Worm (Caenorhabditis elegans) whole organism, L3 larva: ENCODE results near the gene cpz-2.
A peak's percentile ranks its signal among the peaks of the same experiment; 100 is the strongest.

Experiments
- R02D3.7 ChIP-seq: fragments of 150-350 bp; optimal IDR thresholded peaks from 2 replicates; lab custom pipeline; 2014; ENCODE audit warnings: missing biosample characterization, missing genetic modification characterization
- ceh-16 ChIP-seq: sonication (generic microtip); optimal IDR thresholded peaks from 2 replicates; lab custom pipeline; 2017; ENCODE audit warnings: missing biosample characterization, missing genetic modification characterization
- ceh-28 ChIP-seq: fragments of 150-350 bp; optimal IDR thresholded peaks from 2 replicates; lab custom pipeline; 2014; ENCODE audit warnings: missing biosample characterization, missing genetic modification reagents, missing genetic modification characterization
- ceh-82 ChIP-seq: fragments of 150-350 bp; optimal IDR thresholded peaks from 2 replicates; lab custom pipeline; 2014; ENCODE audit warnings: missing biosample characterization, missing genetic modification characterization
- daf-12 ChIP-seq: fragments of 150-350 bp; optimal IDR thresholded peaks from 2 replicates; lab custom pipeline; 2014; ENCODE audit warnings: missing biosample characterization, missing genetic modification reagents, missing genetic modification characterization
- egl-27 ChIP-seq: sonication (generic microtip); optimal IDR thresholded peaks from 4 replicates; lab custom pipeline; 2017; ENCODE audit warnings: missing biosample characterization, missing genetic modification reagents, missing genetic modification characterization
- egl-5 ChIP-seq: fragments of 150-350 bp; optimal IDR thresholded peaks from 2 replicates; lab custom pipeline; 2017; ENCODE audit warnings: missing biosample characterization, missing genetic modification reagents, missing genetic modification characterization, inconsistent platforms
- elt-1 ChIP-seq: fragments of 150-350 bp; optimal IDR thresholded peaks from 2 replicates; lab custom pipeline; 2014; ENCODE audit warnings: missing biosample characterization, missing genetic modification characterization
- elt-2 ChIP-seq: sonication (generic microtip); optimal IDR thresholded peaks from 2 replicates; lab custom pipeline; 2016; ENCODE audit warnings: missing genetic modification reagents, mild to moderate bottlenecking, missing genetic modification characterization, missing compliant biosample characterization
- elt-3 ChIP-seq, 3 experiments: fragments of 150-350 bp in 1 of 3; sonication (generic microtip) in 2 of 3; optimal IDR thresholded peaks; 2 replicates in 2 of 3; 4 replicates in 1 of 3; lab custom pipeline; 2014 to 2017; ENCODE audit warnings: missing biosample characterization in 3 of 3, missing genetic modification characterization in 3 of 3
- eor-1 ChIP-seq, 2 experiments: fragments of 150-350 bp; optimal IDR thresholded peaks; 2 replicates each; lab custom pipeline; 2014 to 2018; ENCODE audit warnings: missing biosample characterization in 2 of 2, missing genetic modification characterization in 2 of 2
- fkh-10 ChIP-seq: sonication (generic microtip); optimal IDR thresholded peaks from 2 replicates; lab custom pipeline; 2017; ENCODE audit warnings: missing biosample characterization, missing genetic modification reagents, missing genetic modification characterization
- fkh-2 ChIP-seq: fragments of 150-350 bp; optimal IDR thresholded peaks from 2 replicates; lab custom pipeline; 2014; ENCODE audit warnings: missing biosample characterization, missing genetic modification reagents, missing genetic modification characterization
- fos-1 ChIP-seq: fragments of 150-350 bp; optimal IDR thresholded peaks from 2 replicates; lab custom pipeline; 2014; ENCODE audit warnings: missing biosample characterization, missing genetic modification characterization
- hmg-11 ChIP-seq: sonication (generic microtip); optimal IDR thresholded peaks from 2 replicates; lab custom pipeline; 2016; ENCODE audit warnings: missing genetic modification characterization, missing compliant biosample characterization
- jun-1 ChIP-seq: fragments of 150-350 bp; optimal IDR thresholded peaks from 2 replicates; lab custom pipeline; 2014; ENCODE audit warnings: missing biosample characterization, missing genetic modification reagents, missing genetic modification characterization
- lin-15B ChIP-seq: fragments of 150-350 bp; optimal IDR thresholded peaks from 2 replicates; lab custom pipeline; 2014; ENCODE audit warnings: missing biosample characterization, missing genetic modification characterization
- lin-39 ChIP-seq: fragments of 150-350 bp; optimal IDR thresholded peaks from 2 replicates; lab custom pipeline; 2018; ENCODE audit warnings: missing biosample characterization, missing genetic modification reagents, missing genetic modification characterization
- lsy-12 ChIP-seq: sonication (generic microtip); optimal IDR thresholded peaks from 2 replicates; lab custom pipeline; 2016; ENCODE audit warnings: mild to moderate bottlenecking, missing genetic modification characterization, missing compliant biosample characterization
- mdl-1 ChIP-seq: fragments of 150-350 bp; optimal IDR thresholded peaks from 2 replicates; lab custom pipeline; 2014; ENCODE audit warnings: missing biosample characterization, missing genetic modification characterization
- nfya-1 ChIP-seq: sonication (generic microtip); optimal IDR thresholded peaks from 2 replicates; lab custom pipeline; 2017; ENCODE audit warnings: missing genetic modification characterization, mild to moderate bottlenecking, missing compliant biosample characterization, antibody characterized with exemption, moderate library complexity; ENCODE audit not compliant: insufficient read depth
- nhr-11 ChIP-seq: fragments of 150-350 bp; optimal IDR thresholded peaks from 2 replicates; lab custom pipeline; 2014; ENCODE audit warnings: missing biosample characterization, missing genetic modification characterization
- nhr-23 ChIP-seq: fragments of 150-350 bp; optimal IDR thresholded peaks from 2 replicates; lab custom pipeline; 2014; ENCODE audit warnings: missing biosample characterization, missing genetic modification reagents, missing genetic modification characterization
- nhr-237 ChIP-seq: fragments of 150-350 bp; optimal IDR thresholded peaks from 2 replicates; lab custom pipeline; 2014; ENCODE audit warnings: missing biosample characterization, missing genetic modification characterization
- nhr-25 ChIP-seq: sonication (generic microtip); optimal IDR thresholded peaks from 2 replicates; lab custom pipeline; 2017; ENCODE audit warnings: missing biosample characterization, missing genetic modification characterization
- nhr-43 ChIP-seq: sonication (generic microtip); optimal IDR thresholded peaks from 2 replicates; lab custom pipeline; 2016; ENCODE audit warnings: mild to moderate bottlenecking, missing genetic modification characterization, missing compliant biosample characterization; ENCODE audit not compliant: poor library complexity, severe bottlenecking
- nhr-67 ChIP-seq: fragments of 150-350 bp; optimal IDR thresholded peaks from 2 replicates; lab custom pipeline; 2014; ENCODE audit warnings: missing biosample characterization, missing genetic modification characterization
- nhr-76 ChIP-seq: fragments of 150-350 bp; sonication (generic microtip); optimal IDR thresholded peaks from 5 replicates; lab custom pipeline; 2014; ENCODE audit warnings: missing biosample characterization, missing genetic modification characterization
- nhr-77 ChIP-seq: fragments of 150-350 bp; optimal IDR thresholded peaks from 2 replicates; lab custom pipeline; 2014; ENCODE audit warnings: missing biosample characterization, missing genetic modification characterization
- pha-4 ChIP-seq: fragments of 150-350 bp; optimal IDR thresholded peaks from 2 replicates; lab custom pipeline; 2014; ENCODE audit warnings: missing biosample characterization, missing genetic modification reagents, missing genetic modification characterization
- pqm-1 ChIP-seq: fragments of 150-350 bp; optimal IDR thresholded peaks from 2 replicates; lab custom pipeline; 2017; ENCODE audit warnings: missing biosample characterization, missing genetic modification characterization, inconsistent platforms
- sea-2 ChIP-seq: fragments of 150-350 bp; sonication (generic microtip); optimal IDR thresholded peaks from 4 replicates; lab custom pipeline; 2014; ENCODE audit warnings: missing biosample characterization, missing genetic modification reagents, missing genetic modification characterization
- skn-1 ChIP-seq: fragments of 150-350 bp; optimal IDR thresholded peaks from 2 replicates; lab custom pipeline; 2014; ENCODE audit warnings: missing biosample characterization, missing genetic modification characterization
- snpc-4 ChIP-seq: fragments of 150-350 bp; optimal IDR thresholded peaks from 2 replicates; lab custom pipeline; 2014; ENCODE audit warnings: missing biosample characterization, missing genetic modification characterization
- tbx-2 ChIP-seq: sonication (generic microtip); optimal IDR thresholded peaks from 2 replicates; lab custom pipeline; 2016; ENCODE audit warnings: mild to moderate bottlenecking, missing genetic modification characterization, missing compliant biosample characterization
- unc-39 ChIP-seq: sonication (generic microtip); optimal IDR thresholded peaks from 4 replicates; lab custom pipeline; 2017; ENCODE audit warnings: missing biosample characterization, missing genetic modification characterization
- unc-62 ChIP-seq: fragments of 150-350 bp; sonication (generic microtip); optimal IDR thresholded peaks from 4 replicates; lab custom pipeline; 2014; ENCODE audit warnings: missing biosample characterization, missing genetic modification reagents, missing genetic modification characterization
- zag-1 ChIP-seq: fragments of 150-350 bp; optimal IDR thresholded peaks from 2 replicates; lab custom pipeline; 2014; ENCODE audit warnings: missing biosample characterization, missing genetic modification characterization
- ztf-11 ChIP-seq: fragments of 150-350 bp; optimal IDR thresholded peaks from 2 replicates; lab custom pipeline; 2014; ENCODE audit warnings: missing biosample characterization, missing genetic modification characterization

Gene cpz-2

ce11 chrV:13375861-13376260, 5.1 kb upstream of the cpz-2 start (continued):
- no peak for TF ChIP-seq jun-1 (tag; lab: Kevin White, UChicago)
- no peak for TF ChIP-seq elt-3 (tag; optimal IDR thresholded peaks at IDR 0.05; lab: Kevin White, UChicago)
- TF ChIP-seq nhr-77 (tag; lab: Kevin White, UChicago): no peak
- no peak for TF ChIP-seq nhr-67
- no peak for TF ChIP-seq egl-27 (tag; lab: Kevin White, UChicago)
- TF ChIP-seq daf-12 (tag; lab: Kevin White, UChicago): no peak
- TF ChIP-seq mdl-1 (tag; lab: Kevin White, UChicago): no peak
- no peak for TF ChIP-seq ztf-11 (tag; lab: Kevin White, UChicago)
- no peak for TF ChIP-seq pqm-1 (tag; lab: Kevin White, UChicago)
- no peak for TF ChIP-seq sea-2 (GFP tag; lab: Kevin White, UChicago)
- peak; percentile 18 for TF ChIP-seq ceh-28 (tag; lab: Kevin White, UChicago)
- no peak for TF ChIP-seq nhr-237 (tag; lab: Kevin White, UChicago)
- peak; percentile 19 for TF ChIP-seq R02D3.7 (tag; lab: Kevin White, UChicago)
- TF ChIP-seq zag-1 (tag; lab: Kevin White, UChicago): no peak
- TF ChIP-seq unc-62: no peak
- TF ChIP-seq nhr-43: peak; percentile 33
- TF ChIP-seq nhr-25 (tag; lab: Kevin White, UChicago): peak; percentile 82
- no peak for TF ChIP-seq elt-2 (tag; lab: Kevin White, UChicago)
- TF ChIP-seq unc-39 (tag; lab: Kevin White, UChicago): no peak
- no peak for TF ChIP-seq ceh-82 (tag; lab: Kevin White, UChicago)

ce11 chrV:13377130-13377529, 3.9 kb upstream of the cpz-2 start:
- TF ChIP-seq pqm-1 (tag; lab: Kevin White, UChicago) (peak; percentile 96), lin-15B (tag; lab: Kevin White, UChicago) (no peak), unc-39 (tag; lab: Kevin White, UChicago) (no peak), mdl-1 (tag; lab: Kevin White, UChicago) (no peak), skn-1 (no peak), nhr-23 (tag; lab: Kevin White, UChicago) (no peak), nhr-25 (tag; lab: Kevin White, UChicago) (peak; percentile 4), snpc-4 (tag; lab: Kevin White, UChicago) (no peak), jun-1 (tag; lab: Kevin White, UChicago) (peak; percentile 39), daf-12 (tag; lab: Kevin White, UChicago) (no peak), nhr-43 (no peak), nhr-76 (tag; lab: Kevin White, UChicago) (no peak), pha-4 (tag; lab: Kevin White, UChicago) (peak; percentile 57), elt-2 (tag; lab: Kevin White, UChicago) (peak; percentile 99), eor-1 (tag; optimal IDR thresholded peaks at IDR 0.05; lab: Kevin White, UChicago) (no peak), egl-27 (tag; lab: Kevin White, UChicago) (no peak)

ce11 chrV:13380178-13380577, 811 bp upstream of the cpz-2 start, which contains the start of gene ifbp-1:
Gene ifbp-1 (minus strand): TSS chrV:13380262.
- TF ChIP-seq fos-1 (tag; lab: Kevin White, UChicago) (no peak), zag-1 (tag; lab: Kevin White, UChicago) (no peak), fkh-10 (no peak), nfya-1 (no peak), unc-62 (no peak), nhr-43 (peak; percentile 65), egl-27 (tag; lab: Kevin White, UChicago) (no peak), daf-12 (tag; lab: Kevin White, UChicago) (no peak), lsy-12 (tag; lab: Kevin White, UChicago) (peak; percentile 27), egl-5 (tag; lab: Kevin White, UChicago) (no peak), nhr-11 (tag; lab: Kevin White, UChicago) (no peak), mdl-1 (tag; lab: Kevin White, UChicago) (peak; percentile 26), ceh-16 (peak; percentile 36), nhr-23 (tag; lab: Kevin White, UChicago) (peak; percentile 88), pha-4 (tag; lab: Kevin White, UChicago) (no peak), nhr-237 (tag; lab: Kevin White, UChicago) (no peak), elt-1 (peak; percentile 54), nhr-25 (tag; lab: Kevin White, UChicago) (peak; percentile 96), lin-39 (no peak), fkh-2 (no peak), elt-3 (tag; optimal IDR thresholded peaks at IDR 0.05; lab: Kevin White, UChicago) (peak in 1 of 3 experiments; percentile 67), tbx-2 (tag; lab: Kevin White, UChicago) (peak; percentile 16), R02D3.7 (tag; lab: Kevin White, UChicago) (peak; percentile 17), skn-1 (no peak), hmg-11 (tag; lab: Kevin White, UChicago) (no peak), nhr-67 (no peak), jun-1 (tag; lab: Kevin White, UChicago) (peak; percentile 0)
- TF ChIP-seq, all 47 proteins: peak for 11
